Worm (Caenorhabditis elegans): ENCODE data around the gene grsp-4.

Gene grsp-4

DNA sequence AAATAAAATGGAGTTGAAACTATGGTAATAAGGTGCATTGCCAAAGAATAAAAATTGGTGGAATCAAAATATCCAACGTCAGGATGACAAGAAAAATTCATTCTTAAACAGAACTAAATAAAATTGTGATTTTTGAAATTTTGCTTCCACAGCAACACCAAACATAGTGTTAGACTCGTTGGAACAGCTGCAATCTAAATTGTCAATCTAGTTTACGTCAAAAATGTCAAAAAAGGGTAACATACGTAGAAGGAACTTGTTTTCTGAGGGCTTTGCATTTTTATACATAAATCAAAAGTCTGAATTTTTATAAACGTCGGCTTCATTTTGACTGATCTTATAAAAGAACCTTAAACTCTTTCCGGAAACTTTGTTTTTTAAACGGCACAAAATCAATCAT, 28.8 kb downstream of the grsp-4 start, which contains the start of gene srh-200:
Gene srh-200 (minus strand): TSS at position 101 of the 400 bp plus-strand sequence.
- TF ChIP-seq hmg-1.2 (GFP tag; IDR thresholded peaks at IDR 0.05) (no peak), efl-1 (GFP tag; optimal IDR thresholded peaks at IDR 0.05) (no peak), C17E4.6 (GFP tag; IDR thresholded peaks at IDR 0.05) (no peak), C06A6.2 (GFP tag; conservative IDR thresholded peaks at IDR 0.05) (no peak), F57A8.1 (GFP tag; optimal IDR thresholded peaks at IDR 0.05) (no peak)

DNA sequence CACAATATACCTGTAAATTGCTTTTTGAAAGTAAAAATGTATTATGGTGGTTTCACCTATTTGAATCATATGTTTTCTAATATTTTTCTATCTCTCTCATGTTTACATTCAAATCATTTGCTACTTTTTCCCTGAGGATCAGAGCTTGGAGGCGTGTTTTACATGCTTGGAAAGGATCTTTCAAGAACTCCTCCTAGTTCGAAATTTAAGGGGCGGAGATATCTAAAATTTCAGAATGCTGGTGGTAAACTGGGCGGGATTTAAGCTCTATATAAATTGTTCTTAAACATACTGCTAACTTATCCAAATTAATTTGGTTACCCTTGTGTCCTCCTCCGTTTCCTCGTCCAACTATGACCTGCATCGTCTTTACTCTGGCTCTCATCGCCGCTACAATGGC, 43.2 kb downstream of the grsp-4 start, which contains the start of gene C12D5.5:
Gene C12D5.5 (plus strand): TSS at position 301 of the 400 bp plus-strand sequence.
- TF ChIP-seq ceh-58 (GFP tag; IDR thresholded peaks at IDR 0.05) (no peak), D2030.7 (GFP tag; IDR thresholded peaks at IDR 0.05) (no peak), tlf-1 (GFP tag; optimal IDR thresholded peaks at IDR 0.05) (no peak), akir-1 (GFP tag; optimal IDR thresholded peaks at IDR 0.05) (no peak), nfyb-1 (GFP tag; IDR thresholded peaks at IDR 0.05) (no peak), gei-17 (GFP tag; optimal IDR thresholded peaks at IDR 0.05) (no peak), pbrm-1 (GFP tag; IDR thresholded peaks at IDR 0.05) (no peak), rec-8 (tag; optimal IDR thresholded peaks at IDR 0.05) (no peak)

DNA sequence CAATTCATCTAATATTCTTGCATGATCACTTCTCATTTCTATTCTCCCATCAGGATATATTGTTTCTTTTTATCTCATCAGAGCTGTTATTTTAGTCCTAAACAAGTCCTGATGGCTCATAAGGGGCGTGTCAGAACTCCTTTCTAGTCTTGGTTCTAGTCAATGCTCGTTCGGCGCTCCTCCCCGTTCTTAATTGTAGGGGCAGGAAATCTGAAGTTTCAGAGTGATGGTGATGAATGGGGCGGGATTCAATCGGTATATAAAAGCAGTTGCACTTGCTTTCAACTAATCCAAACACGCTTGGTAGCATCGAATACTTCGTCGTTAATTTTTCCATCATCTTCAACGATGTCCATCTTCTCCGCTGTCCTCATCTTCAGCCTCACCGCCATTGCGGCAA, 47.5 kb downstream of the grsp-4 start, which contains the start of gene C12D5.4:
Gene C12D5.4 (plus strand): TSS at position 301 of the 400 bp plus-strand sequence.
- no peak for TF ChIP-seq dox-1 (GFP tag; IDR thresholded peaks at IDR 0.05)

DNA sequence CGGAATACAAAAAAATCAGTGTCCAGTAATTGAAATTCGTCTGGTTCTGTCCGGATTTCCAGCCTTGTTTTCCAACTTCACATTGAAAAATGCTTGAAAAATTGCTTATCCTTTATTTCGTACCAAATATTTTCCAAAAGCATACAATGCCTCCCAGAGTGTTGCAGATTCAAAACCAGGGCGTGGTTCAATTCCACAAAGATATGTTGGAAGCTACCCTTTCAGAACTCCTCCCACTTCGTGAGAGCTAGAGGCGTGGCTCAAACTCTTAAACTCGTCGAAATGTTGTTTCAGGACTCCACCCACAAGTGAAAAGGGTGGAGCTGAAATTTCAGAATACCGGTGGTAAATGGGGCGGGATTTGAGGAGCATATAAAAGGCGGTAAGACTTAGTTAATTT, 51.2 kb downstream of the grsp-4 start, which contains the start of gene C12D5.3:
Gene C12D5.3 (plus strand): TSS at position 301 of the 400 bp plus-strand sequence.
- TF ChIP-seq let-526 (GFP tag; IDR thresholded peaks at IDR 0.05) = no peak
- TF ChIP-seq dox-1 (GFP tag; IDR thresholded peaks at IDR 0.05) = no peak
- TF ChIP-seq let-607 (tag; optimal IDR thresholded peaks at IDR 0.05) = no peak
- TF ChIP-seq B0019.2 (GFP tag; conservative IDR thresholded peaks at IDR 0.05) = no peak
- no peak for TF ChIP-seq ztf-28 (GFP tag; IDR thresholded peaks at IDR 0.05)
- no peak for TF ChIP-seq snpc-1.1 (tag; optimal IDR thresholded peaks at IDR 0.05; ENCODE audit: insufficient read depth)
- TF ChIP-seq tlf-1 (GFP tag; optimal IDR thresholded peaks at IDR 0.05) = no peak
- no peak for TF ChIP-seq F33H1.4 (GFP tag; IDR thresholded peaks at IDR 0.05)
